Fruit fly (Drosophila melanogaster) whole organism, wandering third instar larva: Measurements from ENCODE around the gene CG13627.

Source experiments
- CG9705 ChIP-seq: fragments of 200-800 bp; sonication (Bioruptor generic); optimal IDR thresholded peaks from 2 replicates; lab custom pipeline; 2018; ENCODE audit warnings: missing biosample characterization, mild to moderate bottlenecking, missing genetic modification characterization
- HLH106 ChIP-seq: fragments of 200-800 bp; optimal IDR thresholded peaks from 3 replicates; lab custom pipeline; 2019; ENCODE audit warnings: missing biosample characterization, mild to moderate bottlenecking, missing genetic modification characterization, moderate library complexity
- Hr78 ChIP-seq: fragments of >200 bp; optimal IDR thresholded peaks from 2 replicates; lab custom pipeline; 2017; ENCODE audit warnings: missing biosample characterization, missing genetic modification characterization
- Hr83 ChIP-seq: fragments of 200-300 bp; sonication (Bioruptor generic); optimal IDR thresholded peaks from 2 replicates; lab custom pipeline; 2016; ENCODE audit warnings: missing biosample characterization, mild to moderate bottlenecking, missing genetic modification characterization, moderate library complexity; ENCODE audit not compliant: poor library complexity, severe bottlenecking
- Myc ChIP-seq: fragments of >200 bp; optimal IDR thresholded peaks from 2 replicates; lab custom pipeline; 2017
- h ChIP-seq: fragments of 200-800 bp; sonication (Bioruptor generic); optimal IDR thresholded peaks from 3 replicates; lab custom pipeline; 2016; ENCODE audit warnings: missing biosample characterization, mild to moderate bottlenecking, missing genetic modification characterization
- jim ChIP-seq: fragments of 175-275, 200-325 bp; sonication (Bioruptor generic); optimal IDR thresholded peaks from 2 replicates; lab custom pipeline; 2016; ENCODE audit warnings: missing biosample characterization, mild to moderate bottlenecking, missing genetic modification characterization
- psq ChIP-seq: fragments of 200-800 bp; sonication (Bioruptor generic); optimal IDR thresholded peaks from 3 replicates; lab custom pipeline; 2017; ENCODE audit warnings: missing biosample characterization, mild to moderate bottlenecking, missing genetic modification characterization, moderate library complexity

- TF ChIP-seq Myc (lab: Kevin White, UChicago) (no peak), CG9705 (GFP tag; lab: Kevin White, UChicago) (no peak), HLH106 (tag; lab: Kevin White, UChicago) (no peak), psq (GFP tag; lab: Kevin White, UChicago) (peak; percentile 15), jim (GFP tag; lab: Kevin White, UChicago) (no peak), Hr78 (no peak), h (no peak), Hr83 (no peak)
These were observed at the start of gene CG13627, which contains the start of gene CG46316 for dm6 chr3R:24712375-24712830.
